Fruit fly (Drosophila melanogaster) whole organism, embryonic: Measurements from ENCODE around the gene CG13124.

Source experiments
- Aef1 ChIP-seq: fragments of 200-800 bp; sonication (Bioruptor generic); IDR thresholded peaks from 3 replicates; pipeline ENCODE4 v1.3.6; 2022; ENCODE audit warnings: missing biosample characterization, missing genetic modification characterization
- B-H2 ChIP-seq: fragments of 200-800 bp; sonication (Bioruptor generic); optimal IDR thresholded peaks from 2 replicates; lab custom pipeline; 2018; ENCODE audit warnings: missing biosample characterization, mild to moderate bottlenecking, missing genetic modification characterization
- CG15601 ChIP-seq: fragments of 200-800 bp; sonication (Bioruptor generic); optimal IDR thresholded peaks from 3 replicates; lab custom pipeline; 2019; ENCODE audit warnings: missing biosample characterization, mild to moderate bottlenecking, missing genetic modification characterization, moderate library complexity
- CG1603 ChIP-seq: fragments of 200-800 bp; sonication (Bioruptor generic); optimal IDR thresholded peaks from 2 replicates; lab custom pipeline; 2019; ENCODE audit warnings: missing biosample characterization, mild to moderate bottlenecking, missing genetic modification characterization, moderate library complexity
- CG17361 ChIP-seq: fragments of 200-800 bp; sonication (Bioruptor generic); IDR thresholded peaks from 3 replicates; pipeline ENCODE4 v1.3.6; 2022; ENCODE audit warnings: missing biosample characterization, missing genetic modification characterization
- CG17802 ChIP-seq: fragments of 200-800 bp; sonication (Bioruptor generic); optimal IDR thresholded peaks from 2 replicates; lab custom pipeline; 2018; ENCODE audit warnings: missing biosample characterization, mild to moderate bottlenecking, missing genetic modification characterization, moderate library complexity
- CG18011 ChIP-seq: fragments of 200-800 bp; sonication (Bioruptor generic); optimal IDR thresholded peaks from 2 replicates; lab custom pipeline; 2017; ENCODE audit warnings: missing biosample characterization, missing genetic modification characterization, mild to moderate bottlenecking, moderate library complexity, missing genotype
- CG18476 ChIP-seq: fragments of 200-800 bp; sonication (Bioruptor generic); optimal IDR thresholded peaks from 2 replicates; lab custom pipeline; 2016; ENCODE audit warnings: missing biosample characterization, mild to moderate bottlenecking, missing genetic modification characterization
- CG31441 ChIP-seq: fragments of 200-800 bp; sonication (Bioruptor generic); IDR thresholded peaks from 2 replicates; pipeline ENCODE4 v1.3.6; 2022; ENCODE audit warnings: missing biosample characterization, missing genetic modification characterization
- CG32532 ChIP-seq: fragments of 200-800 bp; sonication (Bioruptor generic); IDR thresholded peaks from 2 replicates; pipeline ENCODE4 v1.3.6; 2022; ENCODE audit warnings: missing biosample characterization, missing genetic modification characterization
- CG4360 ChIP-seq: fragments of 200-800 bp; sonication (Bioruptor generic); IDR thresholded peaks from 2 replicates; pipeline ENCODE4 v1.3.6; 2022; ENCODE audit warnings: missing biosample characterization, missing genetic modification characterization
- CG6175 ChIP-seq: fragments of 200-800 bp; sonication (Bioruptor generic); IDR thresholded peaks from 3 replicates; pipeline ENCODE4 v1.3.6; 2022; ENCODE audit warnings: missing biosample characterization, missing genetic modification characterization
- CG7963 ChIP-seq: fragments of 200-800 bp; sonication (Bioruptor generic); IDR thresholded peaks from 3 replicates; pipeline ENCODE4 v1.3.6; 2022; ENCODE audit warnings: missing biosample characterization, missing genetic modification characterization; ENCODE audit not compliant: partially characterized antibody
- CG9437 ChIP-seq: fragments of 200-800 bp; sonication (Bioruptor generic); optimal IDR thresholded peaks from 2 replicates; lab custom pipeline; 2018; ENCODE audit warnings: missing biosample characterization, mild to moderate bottlenecking, missing genetic modification characterization
- Doc3 ChIP-seq: fragments of 200-800 bp; sonication (Bioruptor generic); IDR thresholded peaks from 3 replicates; pipeline ENCODE4 v1.3.6; 2022; ENCODE audit warnings: missing biosample characterization, missing genetic modification characterization; ENCODE audit not compliant: partially characterized antibody
- Dp ChIP-seq: fragments of 200-800 bp; sonication (Bioruptor generic); optimal IDR thresholded peaks from 2 replicates; lab custom pipeline; 2018; ENCODE audit warnings: missing biosample characterization, mild to moderate bottlenecking, missing genetic modification characterization, moderate library complexity
- E2f2 ChIP-seq: fragments of 200-800 bp; sonication (Bioruptor generic); IDR thresholded peaks from 2 replicates; pipeline ENCODE4 v1.3.6; 2022; ENCODE audit warnings: missing biosample characterization, missing genetic modification characterization
- Eip74EF ChIP-seq, 2 experiments: fragments of 200-800 bp in 1 of 2; fragments of >200 bp in 1 of 2; sonication (Bioruptor generic) in 1 of 2; optimal IDR thresholded peaks; 2 replicates each; lab custom pipeline; 2017 to 2019; ENCODE audit warnings: missing biosample characterization in 2 of 2, missing genetic modification characterization in 2 of 2, mild to moderate bottlenecking in 1 of 2, moderate library complexity in 1 of 2
- Ets65A ChIP-seq: fragments of 200-800 bp; sonication (Bioruptor generic); peaks from one replicate; lab custom pipeline; 2016; ENCODE audit warnings: missing biosample characterization, missing genetic modification characterization
- Mad ChIP-seq: fragments of 200-800 bp; sonication (Bioruptor generic); optimal IDR thresholded peaks from 2 replicates; lab custom pipeline; 2016; ENCODE audit warnings: missing biosample characterization, missing genetic modification characterization
- Med ChIP-seq: fragments of 200-800 bp; sonication (Bioruptor generic); peaks from one replicate; lab custom pipeline; 2016; ENCODE audit warnings: missing biosample characterization, missing genetic modification characterization, mild to moderate bottlenecking, inconsistent platforms, moderate library complexity
- NC2α ChIP-seq: fragments of 200-800 bp; sonication (Bioruptor generic); optimal IDR thresholded peaks from 2 replicates; lab custom pipeline; 2016; ENCODE audit warnings: missing biosample characterization, missing genetic modification characterization
- Nf-YB ChIP-seq: fragments of 200-800 bp; sonication (Bioruptor generic); optimal IDR thresholded peaks from 3 replicates; lab custom pipeline; 2019; ENCODE audit warnings: missing biosample characterization, mild to moderate bottlenecking, missing genetic modification characterization, moderate library complexity
- Nf-YC ChIP-seq: fragments of 200-800 bp; optimal IDR thresholded peaks from 3 replicates; lab custom pipeline; 2019; ENCODE audit warnings: missing biosample characterization, mild to moderate bottlenecking, missing genetic modification characterization, moderate library complexity
- Opbp ChIP-seq: fragments of 200-800 bp; sonication (Bioruptor generic); IDR thresholded peaks from 3 replicates; pipeline ENCODE4 v1.3.6; 2022; ENCODE audit warnings: missing biosample characterization, missing genetic modification characterization; ENCODE audit not compliant: partially characterized antibody
- Sox102F ChIP-seq: fragments of 200-800 bp; sonication (Bioruptor generic); optimal IDR thresholded peaks from 2 replicates; lab custom pipeline; 2018; ENCODE audit warnings: missing biosample characterization, mild to moderate bottlenecking, missing genetic modification characterization, moderate library complexity
- Trl ChIP-seq, 3 experiments: fragments of >200 bp in 2 of 3; fragments of 200-800 bp in 1 of 3; sonication (Bioruptor generic) in 1 of 3; optimal IDR thresholded peaks; 2 replicates in 1 of 3; 3 replicates in 2 of 3; lab custom pipeline; 2016 to 2017; ENCODE audit warnings: missing biosample characterization in 1 of 3, missing genetic modification characterization in 1 of 3
- Vsx1 ChIP-seq: fragments of 200-800 bp; sonication (Bioruptor generic); optimal IDR thresholded peaks from 2 replicates; lab custom pipeline; 2017; ENCODE audit warnings: missing biosample characterization, mild to moderate bottlenecking, missing genetic modification characterization, missing genetic modification reagents
- YL-1 ChIP-seq: fragments of 200-800 bp; sonication (Bioruptor generic); optimal IDR thresholded peaks from 3 replicates; lab custom pipeline; 2017; ENCODE audit warnings: missing biosample characterization, mild to moderate bottlenecking, missing genetic modification characterization
- ato ChIP-seq: fragments of 200-800 bp; sonication (Bioruptor generic); IDR thresholded peaks from 2 replicates; pipeline ENCODE4 v1.3.6; 2022; ENCODE audit warnings: missing biosample characterization, missing genetic modification characterization; ENCODE audit not compliant: partially characterized antibody
- bbx ChIP-seq: fragments of 200-800 bp; sonication (Bioruptor generic); IDR thresholded peaks from 2 replicates; pipeline ENCODE4 v1.3.6; 2022; ENCODE audit warnings: missing biosample characterization, missing genetic modification characterization; ENCODE audit not compliant: partially characterized antibody
- crol ChIP-seq: fragments of 200-800 bp; sonication (Bioruptor generic); IDR thresholded peaks from 2 replicates; pipeline ENCODE4 v1.3.6; 2022; ENCODE audit warnings: missing biosample characterization, missing genetic modification characterization
- esg ChIP-seq: fragments of 200-800 bp; sonication (Bioruptor generic); conservative IDR thresholded peaks from 2 replicates; pipeline ENCODE4 v1.3.6; 2022; ENCODE audit warnings: missing biosample characterization, missing genetic modification characterization
- gsb ChIP-seq: fragments of 200-800 bp; sonication (Bioruptor generic); IDR thresholded peaks from 2 replicates; pipeline ENCODE4 v1.3.6; 2022; ENCODE audit warnings: missing biosample characterization, missing genetic modification characterization
- jigr1 ChIP-seq: fragments of 200-800 bp; sonication (Bioruptor generic); IDR thresholded peaks from 3 replicates; pipeline ENCODE4 v1.3.6; 2022; ENCODE audit warnings: missing biosample characterization, missing genetic modification characterization
- lmd ChIP-seq: fragments of 200-800 bp; sonication (Bioruptor generic); IDR thresholded peaks from 2 replicates; pipeline ENCODE4 v1.3.6; 2022; ENCODE audit warnings: missing biosample characterization, missing genetic modification characterization
- oc ChIP-seq: fragments of 200-800 bp; sonication (Bioruptor generic); optimal IDR thresholded peaks from 2 replicates; lab custom pipeline; 2018; ENCODE audit warnings: missing biosample characterization, mild to moderate bottlenecking, missing genetic modification characterization, moderate library complexity
- prd ChIP-seq, 3 experiments: fragments of >200 bp in 2 of 3; fragments of 200-800 bp in 1 of 3; sonication (Bioruptor generic) in 1 of 3; optimal IDR thresholded peaks in 2 of 3; IDR thresholded peaks in 1 of 3; 2 replicates in 2 of 3; 3 replicates in 1 of 3; pipeline versions ENCODE4 v1.3.6 to Lab custom; 2017 to 2022; ENCODE audit warnings: missing biosample characterization in 1 of 3, missing genetic modification characterization in 1 of 3
- pzg ChIP-seq: fragments of 200-800 bp; sonication (Bioruptor generic); optimal IDR thresholded peaks from 3 replicates; lab custom pipeline; 2018; ENCODE audit warnings: missing biosample characterization, mild to moderate bottlenecking, missing genetic modification characterization, moderate library complexity
- slbo ChIP-seq: fragments of 200-800 bp; sonication (Bioruptor generic); IDR thresholded peaks from 2 replicates; pipeline ENCODE4 v1.3.6; 2022; ENCODE audit warnings: missing biosample characterization, missing genetic modification characterization
- wek ChIP-seq: fragments of 200-800 bp; sonication (Bioruptor generic); optimal IDR thresholded peaks from 3 replicates; lab custom pipeline; 2018; ENCODE audit warnings: missing biosample characterization, mild to moderate bottlenecking, missing genetic modification characterization, moderate library complexity

CG13124 gene

DNA sequence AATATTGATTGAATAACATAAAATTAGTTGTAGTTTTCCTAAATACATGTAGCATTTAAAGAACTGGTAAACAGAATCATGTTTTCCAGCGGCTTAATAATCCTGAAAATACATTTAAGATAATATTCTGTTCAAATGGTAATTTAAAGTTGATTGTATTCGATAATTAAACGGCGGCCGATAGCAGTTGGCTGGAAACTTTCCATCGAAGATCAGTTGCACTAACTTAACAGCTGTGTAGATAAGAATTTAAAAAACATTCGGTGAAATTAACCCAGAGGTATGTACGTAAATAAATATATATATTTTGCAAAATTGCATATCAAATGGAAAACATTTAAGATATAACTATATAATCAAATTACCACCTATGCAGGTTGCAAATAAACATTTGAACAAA, 11.5 kb upstream of the CG13124 start, which contains the start of gene CG4594 (continued):
- TF ChIP-seq NC2α (GFP tag; lab: Kevin White, UChicago) (no peak), pzg (GFP tag; lab: Kevin White, UChicago) (peak; percentile 17)

DNA sequence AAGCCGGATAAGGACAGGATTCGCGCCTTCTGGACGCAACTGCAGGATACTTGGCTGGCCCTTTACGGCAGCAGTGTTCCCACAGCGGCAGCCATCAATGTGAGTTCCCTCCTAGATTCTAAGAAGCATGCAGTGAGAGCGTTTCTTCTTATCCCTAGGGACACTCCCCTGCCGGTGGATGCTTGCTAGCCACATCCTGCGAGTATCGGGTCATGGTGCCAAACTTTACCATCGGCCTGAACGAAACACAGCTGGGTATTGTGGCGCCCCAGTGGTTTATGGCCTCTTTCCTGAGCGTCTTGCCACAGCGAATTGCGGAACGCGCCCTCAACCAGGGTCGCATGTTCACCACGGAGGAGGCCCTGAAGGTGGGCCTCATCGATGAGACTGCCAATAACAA, 10.8 kb upstream of the CG13124 start:
- no peak for TF ChIP-seq Doc3 (GFP tag; lab: Robert Waterston, UW)
- peak; percentile 67 for TF ChIP-seq Ets65A (GFP tag; lab: Kevin White, UChicago)
- no peak for TF ChIP-seq CG32532 (GFP tag; lab: Robert Waterston, UW)
- peak; percentile 26; the same call in 1 of the 2 replicates for TF ChIP-seq gsb (GFP tag; lab: Robert Waterston, UW)
- TF ChIP-seq prd (optimal IDR thresholded peaks at IDR 0.05; lab: Kevin White, UChicago), result no peak
- TF ChIP-seq prd (GFP tag; IDR thresholded peaks at IDR 0.05; lab: Robert Waterston, UW), result no peak
- TF ChIP-seq Med (GFP tag; lab: Kevin White, UChicago), result peak; percentile 56
- 0 out of 2 replicates have a peak, but pooled peaks have one; percentile 26 for TF ChIP-seq bbx (GFP tag; lab: Robert Waterston, UW)
- 0 out of 3 replicates have a peak, but pooled peaks have one; percentile 37 for TF ChIP-seq jigr1
- peak; percentile 46; the same call in 1 of the 3 replicates for TF ChIP-seq Opbp (GFP tag; lab: Robert Waterston, UW)
- TF ChIP-seq, all 482 proteins: peak for 6

DNA sequence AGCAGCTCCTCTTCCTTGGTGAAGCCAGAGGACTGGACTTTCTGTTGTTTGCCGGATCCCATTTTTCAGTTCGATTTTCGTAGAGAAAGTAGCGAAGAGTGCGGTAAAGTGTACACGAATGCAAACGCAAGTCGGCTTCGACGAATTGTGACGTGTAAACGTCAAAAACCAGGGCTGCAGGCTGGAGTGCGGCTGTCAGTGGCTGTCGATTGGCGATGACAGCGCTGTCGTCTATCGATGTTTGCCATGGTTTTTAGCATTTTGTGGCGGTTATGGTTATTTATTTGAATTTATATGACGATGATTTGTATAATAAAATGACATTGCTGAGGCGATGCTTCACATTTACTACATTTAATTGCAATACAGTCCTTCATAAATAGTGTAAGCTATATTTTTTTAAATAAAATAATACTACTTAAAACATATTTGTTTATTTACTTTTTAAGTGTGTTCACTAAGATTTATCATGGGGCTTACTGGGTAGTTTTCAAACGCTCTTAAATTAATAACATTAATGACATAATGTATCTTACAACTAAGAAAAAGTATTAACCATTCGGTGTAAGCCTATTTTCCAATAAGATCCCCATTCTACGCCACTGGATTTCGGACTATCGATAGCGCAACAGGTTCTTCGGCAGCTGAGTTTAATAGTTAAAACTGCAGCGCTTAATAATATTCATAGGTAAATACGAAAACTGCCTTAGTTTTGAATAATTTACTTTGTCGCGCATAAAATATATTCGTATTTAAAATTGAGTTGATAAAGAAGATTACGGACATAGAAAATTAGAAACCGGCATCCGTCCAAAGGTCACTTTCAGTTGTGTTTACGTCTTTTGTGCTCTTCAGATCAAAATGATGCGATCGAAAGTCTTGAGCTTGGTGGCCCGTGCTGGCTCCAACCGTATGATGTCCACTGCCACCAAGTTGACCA, 9.9 kb upstream of the CG13124 start, which contains the start of the genes CG5885 and CG4598:
CG5885 (minus strand) TSS at position 311 of the 940 bp plus-strand sequence.
CG4598 (plus strand) TSS at position 599 of the 940 bp plus-strand sequence.
- TF ChIP-seq CG18476 (GFP tag; lab: Kevin White, UChicago) (no peak), CG1603 (tag; lab: Kevin White, UChicago) (peak; percentile 78), CG17361 (peak; percentile 77), CG15601 (tag; lab: Kevin White, UChicago) (peak; percentile 62), CG6175 (GFP tag; lab: Robert Waterston, UW) (no peak), crol (no peak), Aef1 (GFP tag; lab: Robert Waterston, UW) (peak; percentile 43; the same call in 2 of the 3 replicates), CG31441 (peak; percentile 64), Vsx1 (GFP tag; lab: Kevin White, UChicago) (no peak), YL-1 (peak; percentile 89), Nf-YC (peak; percentile 67), Trl (optimal IDR thresholded peaks at IDR 0.05; lab: Kevin White, UChicago) (no peak), Trl (GFP tag; optimal IDR thresholded peaks at IDR 0.05; lab: Kevin White, UChicago) (peak; percentile 21), bbx (GFP tag; lab: Robert Waterston, UW) (peak; percentile 81), CG17802 (tag; lab: Kevin White, UChicago) (no peak), Opbp (GFP tag; lab: Robert Waterston, UW) (peak; percentile 89), wek (GFP tag; lab: Kevin White, UChicago) (no peak), E2f2 (GFP tag; lab: Robert Waterston, UW) (peak; percentile 95), CG7963 (GFP tag; lab: Robert Waterston, UW) (peak; percentile 29; the same call in 1 of the 3 replicates), Dp (GFP tag; lab: Kevin White, UChicago) (peak; percentile 88), slbo (GFP tag; lab: Robert Waterston, UW) (peak; percentile 84), Eip74EF (GFP tag; optimal IDR thresholded peaks at IDR 0.05; lab: Kevin White, UChicago) (peak in 1 of 2 experiments; percentile 22), B-H2 (GFP tag; lab: Kevin White, UChicago) (peak; percentile 50), Mad (peak; percentile 6), CG4360 (GFP tag; lab: Robert Waterston, UW) (no peak), lmd (GFP tag; lab: Robert Waterston, UW) (peak; percentile 60; the same call in 1 of the 2 replicates), Sox102F (GFP tag; lab: Kevin White, UChicago) (peak; percentile 80), CG18011 (peak; percentile 11), CG9437 (GFP tag; lab: Kevin White, UChicago) (peak; percentile 53), ato (peak; percentile 51; the same call in 1 of the 2 replicates), esg (peak; percentile 37; the same call in 1 of the 2 replicates), Nf-YB (GFP tag; lab: Kevin White, UChicago) (peak; percentile 42), oc (tag; lab: Kevin White, UChicago) (no peak)
